Fruit fly (Drosophila melanogaster): ENCODE data around the gene CG31957.

CG31957 gene

DNA sequence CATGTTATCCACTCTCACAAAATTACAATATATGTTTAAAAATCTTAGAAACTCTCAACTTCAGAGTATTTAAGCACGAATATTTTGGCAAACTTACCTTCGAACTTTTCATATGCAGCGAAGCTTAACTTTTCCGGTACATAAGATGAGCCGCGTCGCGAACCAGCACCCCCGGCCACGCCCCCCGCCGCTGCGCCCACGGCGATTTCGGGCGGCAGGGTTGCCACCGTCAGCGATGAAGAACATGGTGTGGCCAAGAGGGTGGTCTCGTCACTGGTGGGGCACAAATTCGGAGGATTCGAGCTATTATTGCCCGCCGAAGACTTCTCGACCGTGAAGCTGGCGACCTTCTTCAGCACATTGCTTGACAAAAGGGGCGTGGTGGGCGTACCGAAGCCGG, 11.7 kb upstream of the CG31957 start:
- TF ChIP-seq CG9705 (GFP tag; optimal IDR thresholded peaks at IDR 0.05) (no peak), Dfd (GFP tag; optimal IDR thresholded peaks at IDR 0.05) (peak; percentile 78), psq (GFP tag; optimal IDR thresholded peaks at IDR 0.05) (no peak), lola (GFP tag; optimal IDR thresholded peaks at IDR 0.05) (no peak)

- TF ChIP-seq Abd-B (GFP tag; optimal IDR thresholded peaks at IDR 0.05) = no peak
- no peak for TF ChIP-seq Hr83 (GFP tag; optimal IDR thresholded peaks at IDR 0.05; ENCODE audit: poor library complexity, severe bottlenecking)
- TF ChIP-seq Sp1 (GFP tag; optimal IDR thresholded peaks at IDR 0.05) = peak; percentile 52
- TF ChIP-seq N (GFP tag; optimal IDR thresholded peaks at IDR 0.05) = no peak
- peak; percentile 51 for TF ChIP-seq Hnf4 (GFP tag; optimal IDR thresholded peaks at IDR 0.05)
- TF ChIP-seq sv (GFP tag; optimal IDR thresholded peaks at IDR 0.05) = no peak
- no peak for TF ChIP-seq jim (GFP tag; optimal IDR thresholded peaks at IDR 0.05)
- peak; percentile 59 for TF ChIP-seq br (GFP tag; optimal IDR thresholded peaks at IDR 0.05)
- no peak for TF ChIP-seq Rel (GFP tag; optimal IDR thresholded peaks at IDR 0.05)
- no peak for TF ChIP-seq Rel (tag; optimal IDR thresholded peaks at IDR 0.05)
- no peak for TF ChIP-seq sage (GFP tag; optimal IDR thresholded peaks at IDR 0.05)
- TF ChIP-seq foxo (GFP tag; optimal IDR thresholded peaks at IDR 0.05) = peak in 1 of 2 experiments; percentile 58
- TF ChIP-seq woc (GFP tag; optimal IDR thresholded peaks at IDR 0.05) = peak; percentile 15
- peak; percentile 64 for TF ChIP-seq fru (GFP tag; optimal IDR thresholded peaks at IDR 0.05)
- TF ChIP-seq CG9705 (GFP tag; optimal IDR thresholded peaks at IDR 0.05) = no peak
- no peak for TF ChIP-seq usp (GFP tag; optimal IDR thresholded peaks at IDR 0.05)
- TF ChIP-seq Dfd (GFP tag; optimal IDR thresholded peaks at IDR 0.05) = no peak
- no peak for TF ChIP-seq Mio (GFP tag; optimal IDR thresholded peaks at IDR 0.05)
- peak; percentile 44 for TF ChIP-seq tai (GFP tag; optimal IDR thresholded peaks at IDR 0.05)
- peak; percentile 45 for TF ChIP-seq HLH106 (tag; optimal IDR thresholded peaks at IDR 0.05)
- no peak for TF ChIP-seq pan (optimal IDR thresholded peaks at IDR 0.05)
- TF ChIP-seq GATAd (GFP tag; optimal IDR thresholded peaks at IDR 0.05) = no peak
- no peak for TF ChIP-seq brk (GFP tag; optimal IDR thresholded peaks at IDR 0.05)
- no peak for TF ChIP-seq CG32264 (GFP tag; optimal IDR thresholded peaks at IDR 0.05)
- peak; percentile 26 for TF ChIP-seq OdsH (GFP tag; optimal IDR thresholded peaks at IDR 0.05)
- no peak for TF ChIP-seq Jra (GFP tag; optimal IDR thresholded peaks at IDR 0.05)
- no peak for TF ChIP-seq Myc (optimal IDR thresholded peaks at IDR 0.05)
- no peak for TF ChIP-seq CrebA (GFP tag; optimal IDR thresholded peaks at IDR 0.05; ENCODE audit: borderline replicate concordance)
- no peak for TF ChIP-seq Dif (GFP tag; optimal IDR thresholded peaks at IDR 0.05; ENCODE audit: partially characterized antibody)
- peak; percentile 41 for TF ChIP-seq psq (GFP tag; optimal IDR thresholded peaks at IDR 0.05)
- TF ChIP-seq rgr (GFP tag; optimal IDR thresholded peaks at IDR 0.05) = peak; percentile 66
- peak; percentile 57 for TF ChIP-seq h (GFP tag; optimal IDR thresholded peaks at IDR 0.05)
- no peak for TF ChIP-seq Vsx2 (GFP tag; optimal IDR thresholded peaks at IDR 0.05; ENCODE audit: partially characterized antibody)
- TF ChIP-seq dmrt93B (GFP tag; optimal IDR thresholded peaks at IDR 0.05) = peak; percentile 37
- TF ChIP-seq ey (GFP tag; optimal IDR thresholded peaks at IDR 0.05) = peak; percentile 64
- no peak for TF ChIP-seq dl (GFP tag; optimal IDR thresholded peaks at IDR 0.05; ENCODE audit: insufficient read depth in 1 of 2, partially characterized antibody in 2 of 2)
- TF ChIP-seq Hr78 (GFP tag; optimal IDR thresholded peaks at IDR 0.05) = no peak
- no peak for TF ChIP-seq lola (GFP tag; optimal IDR thresholded peaks at IDR 0.05)
- TF ChIP-seq dsf (GFP tag; optimal IDR thresholded peaks at IDR 0.05; ENCODE audit: borderline replicate concordance) = no peak
These were observed 9.9 kb upstream of the CG31957 start for dm6 chr2L:3882172-3882571.

dm6 chr2L:3881164-3881563, 8.9 kb upstream of the CG31957 start:
- no peak for TF ChIP-seq N (GFP tag; optimal IDR thresholded peaks at IDR 0.05)
- TF ChIP-seq h (GFP tag; optimal IDR thresholded peaks at IDR 0.05) = no peak
- no peak for TF ChIP-seq woc (GFP tag; optimal IDR thresholded peaks at IDR 0.05)
- no peak for TF ChIP-seq Abd-B (GFP tag; optimal IDR thresholded peaks at IDR 0.05)
- no peak for TF ChIP-seq Mio (GFP tag; optimal IDR thresholded peaks at IDR 0.05)
- TF ChIP-seq Rel (GFP tag; optimal IDR thresholded peaks at IDR 0.05) = no peak
- TF ChIP-seq Rel (tag; optimal IDR thresholded peaks at IDR 0.05) = no peak
- no peak for TF ChIP-seq dl (GFP tag; optimal IDR thresholded peaks at IDR 0.05; ENCODE audit: insufficient read depth in 1 of 2, partially characterized antibody in 2 of 2)
- no peak for TF ChIP-seq sv (GFP tag; optimal IDR thresholded peaks at IDR 0.05)
- TF ChIP-seq sage (GFP tag; optimal IDR thresholded peaks at IDR 0.05) = no peak
- TF ChIP-seq Sp1 (GFP tag; optimal IDR thresholded peaks at IDR 0.05) = peak; percentile 10
- no peak for TF ChIP-seq dsf (GFP tag; optimal IDR thresholded peaks at IDR 0.05; ENCODE audit: borderline replicate concordance)
- TF ChIP-seq dmrt93B (GFP tag; optimal IDR thresholded peaks at IDR 0.05) = no peak
- peak; percentile 20 for TF ChIP-seq Hnf4 (GFP tag; optimal IDR thresholded peaks at IDR 0.05)
- TF ChIP-seq jim (GFP tag; optimal IDR thresholded peaks at IDR 0.05) = no peak
- peak; percentile 10 for TF ChIP-seq fru (GFP tag; optimal IDR thresholded peaks at IDR 0.05)
- no peak for TF ChIP-seq lola (GFP tag; optimal IDR thresholded peaks at IDR 0.05)
- TF ChIP-seq Jra (GFP tag; optimal IDR thresholded peaks at IDR 0.05) = no peak
- TF ChIP-seq CG32264 (GFP tag; optimal IDR thresholded peaks at IDR 0.05) = no peak
- TF ChIP-seq foxo (GFP tag; optimal IDR thresholded peaks at IDR 0.05) = no peak
- TF ChIP-seq rgr (GFP tag; optimal IDR thresholded peaks at IDR 0.05) = no peak
- TF ChIP-seq HLH106 (tag; optimal IDR thresholded peaks at IDR 0.05) = no peak
- no peak for TF ChIP-seq Vsx2 (GFP tag; optimal IDR thresholded peaks at IDR 0.05; ENCODE audit: partially characterized antibody)
- TF ChIP-seq pan (optimal IDR thresholded peaks at IDR 0.05) = no peak
- TF ChIP-seq Hr83 (GFP tag; optimal IDR thresholded peaks at IDR 0.05; ENCODE audit: poor library complexity, severe bottlenecking) = no peak
- no peak for TF ChIP-seq CrebA (GFP tag; optimal IDR thresholded peaks at IDR 0.05; ENCODE audit: borderline replicate concordance)
- no peak for TF ChIP-seq Dif (GFP tag; optimal IDR thresholded peaks at IDR 0.05; ENCODE audit: partially characterized antibody)
- TF ChIP-seq br (GFP tag; optimal IDR thresholded peaks at IDR 0.05) = peak; percentile 8
- TF ChIP-seq OdsH (GFP tag; optimal IDR thresholded peaks at IDR 0.05) = no peak
- no peak for TF ChIP-seq Dfd (GFP tag; optimal IDR thresholded peaks at IDR 0.05)
- TF ChIP-seq Myc (optimal IDR thresholded peaks at IDR 0.05) = no peak
- TF ChIP-seq usp (GFP tag; optimal IDR thresholded peaks at IDR 0.05) = no peak
- TF ChIP-seq psq (GFP tag; optimal IDR thresholded peaks at IDR 0.05) = no peak
- TF ChIP-seq Hr78 (GFP tag; optimal IDR thresholded peaks at IDR 0.05) = no peak
- TF ChIP-seq GATAd (GFP tag; optimal IDR thresholded peaks at IDR 0.05) = no peak
- peak; percentile 39 for TF ChIP-seq ey (GFP tag; optimal IDR thresholded peaks at IDR 0.05)
- TF ChIP-seq CG9705 (GFP tag; optimal IDR thresholded peaks at IDR 0.05) = no peak
- no peak for TF ChIP-seq brk (GFP tag; optimal IDR thresholded peaks at IDR 0.05)
